Fruit fly (Drosophila melanogaster): ENCODE results near the gene osa.

DNA sequence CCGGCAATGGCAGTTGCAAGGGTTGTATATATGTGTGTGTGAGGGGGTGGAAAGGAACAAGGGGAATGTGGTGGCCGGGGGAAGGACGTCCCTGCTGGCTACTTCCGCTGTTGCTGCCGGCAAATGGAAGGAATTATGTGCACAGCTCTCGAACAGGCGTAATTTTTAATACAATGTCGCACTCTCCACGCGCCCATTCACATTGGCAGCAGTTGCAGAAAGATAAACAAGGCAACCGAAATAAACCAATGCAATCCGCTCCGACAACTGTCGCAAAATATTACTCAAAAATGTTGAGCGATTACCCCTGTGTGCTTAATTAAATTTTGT, 6.5 kb downstream of the osa start:
- no peak for TF ChIP-seq CTCF (optimal IDR thresholded peaks at IDR 0.05)
- no peak for TF ChIP-seq CG8478 (optimal IDR thresholded peaks at IDR 0.05)
